Worm (Caenorhabditis elegans) whole organism, L1 larva: ENCODE measurements around the gene nrde-4.

Experiments
- lin-39 ChIP-seq: fragments of 150-350 bp; optimal IDR thresholded peaks from 2 replicates; lab custom pipeline; 2014; ENCODE audit warnings: missing biosample characterization, missing genetic modification reagents, missing genetic modification characterization
- nhr-11 ChIP-seq: fragments of 150-350 bp; optimal IDR thresholded peaks from 2 replicates; lab custom pipeline; 2014; ENCODE audit warnings: missing biosample characterization, missing genetic modification characterization
- snpc-4 ChIP-seq: fragments of 150-350 bp; optimal IDR thresholded peaks from 2 replicates; lab custom pipeline; 2014; ENCODE audit warnings: missing biosample characterization, missing genetic modification characterization
- tbx-2 ChIP-seq: sonication (generic microtip); optimal IDR thresholded peaks from 2 replicates; lab custom pipeline; 2016; ENCODE audit warnings: missing genetic modification characterization, missing compliant biosample characterization
- unc-62 ChIP-seq: fragments of 150-350 bp; optimal IDR thresholded peaks from 2 replicates; lab custom pipeline; 2014; ENCODE audit warnings: missing biosample characterization, missing genetic modification reagents, missing genetic modification characterization

ce11 chrIV:7698320-7698719, 44.3 kb upstream of the nrde-4 start, which contains the start of gene flp-13:
- no peak for TF ChIP-seq unc-62
- no peak for TF ChIP-seq tbx-2
- no peak for TF ChIP-seq lin-39 (tag; lab: Kevin White, UChicago)
- no peak for TF ChIP-seq snpc-4
- TF ChIP-seq nhr-11 (tag; lab: Kevin White, UChicago): no peak
